Worm (Caenorhabditis elegans): Measurements from ENCODE around the gene ptp-1.
A peak's percentile ranks its signal among the peaks of the same experiment; 100 is the strongest.

Gene ptp-1

DNA sequence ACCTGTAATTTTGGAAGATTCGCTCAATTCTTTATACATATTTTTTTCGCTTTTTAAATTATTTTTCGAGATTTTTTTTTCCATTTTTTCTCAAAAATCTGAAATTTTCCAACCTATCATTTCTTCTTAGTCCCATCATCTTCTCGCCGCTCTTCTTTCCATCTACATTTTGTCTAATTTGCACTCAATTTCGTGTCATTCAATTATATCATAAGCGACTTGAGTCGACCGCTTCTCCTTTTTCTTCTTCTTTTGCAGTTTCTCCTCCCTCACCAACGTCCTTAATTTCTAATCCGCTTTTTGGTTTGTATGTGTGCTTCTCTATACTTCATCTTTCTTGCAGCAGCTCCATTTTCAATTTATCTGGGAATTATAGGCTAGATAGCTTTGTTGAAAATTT, 2.3 kb upstream of the ptp-1 start:
- TF ChIP-seq C16A3.4 (tag; optimal IDR thresholded peaks at IDR 0.05) (no peak), nhr-237 (tag; optimal IDR thresholded peaks at IDR 0.05) (no peak), C04F5.9 (tag; optimal IDR thresholded peaks at IDR 0.05) (no peak), jun-1 (tag; optimal IDR thresholded peaks at IDR 0.05) (no peak), tlp-1 (tag; optimal IDR thresholded peaks at IDR 0.05) (no peak), alr-1 (tag; optimal IDR thresholded peaks at IDR 0.05; ENCODE audit: borderline replicate concordance) (no peak), blmp-1 (tag; optimal IDR thresholded peaks at IDR 0.05) (no peak), dsc-1 (tag; optimal IDR thresholded peaks at IDR 0.05) (no peak), lin-15B (tag; optimal IDR thresholded peaks at IDR 0.05) (no peak), ceh-90 (tag; optimal IDR thresholded peaks at IDR 0.05) (no peak)

ce11 chrIII:3594681-3595080, 4.2 kb downstream of the ptp-1 start:
- no peak for TF ChIP-seq nhr-71 (tag; optimal IDR thresholded peaks at IDR 0.05)
- TF ChIP-seq efl-1 (optimal IDR thresholded peaks at IDR 0.05) = no peak
- TF ChIP-seq efl-1 (GFP tag; optimal IDR thresholded peaks at IDR 0.05 in 1 of 2) = peak in 1 of 2 experiments; percentile 48
- TF ChIP-seq ces-1 (GFP tag; optimal IDR thresholded peaks at IDR 0.05) = no peak

ce11 chrIII:3601271-3601670, 10.7 kb downstream of the ptp-1 start:
- peak in 1 of 2 experiments; percentile 10 for TF ChIP-seq efl-1 (optimal IDR thresholded peaks at IDR 0.05)
- peak in 1 of 2 experiments; percentile 90 for TF ChIP-seq efl-1 (GFP tag; optimal IDR thresholded peaks at IDR 0.05 in 1 of 2)
- no peak for TF ChIP-seq sox-4 (tag; optimal IDR thresholded peaks at IDR 0.05)
- TF ChIP-seq unc-30 (tag; optimal IDR thresholded peaks at IDR 0.05) = no peak
- TF ChIP-seq F16B12.6 (tag; optimal IDR thresholded peaks at IDR 0.05) = no peak
- TF ChIP-seq alr-1 (tag; optimal IDR thresholded peaks at IDR 0.05; ENCODE audit: borderline replicate concordance) = no peak
- no peak for TF ChIP-seq ama-1 (optimal IDR thresholded peaks at IDR 0.05)
- TF ChIP-seq hlh-4 (tag; optimal IDR thresholded peaks at IDR 0.05) = no peak
- no peak for TF ChIP-seq nhr-28 (tag; optimal IDR thresholded peaks at IDR 0.05)
- TF ChIP-seq nhr-237 (tag; optimal IDR thresholded peaks at IDR 0.05) = no peak
- no peak for TF ChIP-seq aly-2 (tag; optimal IDR thresholded peaks at IDR 0.05)
- TF ChIP-seq nhr-71 (tag; optimal IDR thresholded peaks at IDR 0.05) = peak; percentile 55
- peak; percentile 41 for TF ChIP-seq snu-23 (GFP tag; optimal IDR thresholded peaks at IDR 0.05)
- TF ChIP-seq nhr-19 (GFP tag; conservative IDR thresholded peaks at IDR 0.05) = peak; percentile 21; the same call in 1 of the 2 replicates
- TF ChIP-seq tbx-2 (tag; optimal IDR thresholded peaks at IDR 0.05) = peak; percentile 4
- TF ChIP-seq ceh-90 (tag; optimal IDR thresholded peaks at IDR 0.05) = no peak
- TF ChIP-seq jun-1 (tag; optimal IDR thresholded peaks at IDR 0.05) = no peak
- TF ChIP-seq nhr-20 (tag; optimal IDR thresholded peaks at IDR 0.05) = no peak
- TF ChIP-seq swsn-7 (tag; optimal IDR thresholded peaks at IDR 0.05) = no peak
- peak in 1 of 2 experiments; percentile 1 for TF ChIP-seq mdl-1 (tag; optimal IDR thresholded peaks at IDR 0.05)
- TF ChIP-seq unc-130 (tag; optimal IDR thresholded peaks at IDR 0.05) = no peak
- TF ChIP-seq lin-14 (GFP tag; optimal IDR thresholded peaks at IDR 0.05) = peak; percentile 73
- peak; percentile 23 for TF ChIP-seq pag-3 (tag; optimal IDR thresholded peaks at IDR 0.05; ENCODE audit: borderline replicate concordance, insufficient read depth)
- TF ChIP-seq rnt-1 (tag; optimal IDR thresholded peaks at IDR 0.05) = peak; percentile 54
- no peak for TF ChIP-seq aha-1 (tag; optimal IDR thresholded peaks at IDR 0.05)
- peak; percentile 15 to 24 for TF ChIP-seq lsy-2 (tag; optimal IDR thresholded peaks at IDR 0.05)

- no peak for TF ChIP-seq unc-62 (GFP tag; optimal IDR thresholded peaks at IDR 0.05)
- no peak for TF ChIP-seq ets-5 (GFP tag; IDR thresholded peaks at IDR 0.05)
- no peak for TF ChIP-seq alr-1 (tag; optimal IDR thresholded peaks at IDR 0.05; ENCODE audit: borderline replicate concordance)
- no peak for TF ChIP-seq nhr-11 (tag; optimal IDR thresholded peaks at IDR 0.05)
- TF ChIP-seq tlp-1 (tag; optimal IDR thresholded peaks at IDR 0.05) = no peak
- TF ChIP-seq mab-9 (GFP tag; IDR thresholded peaks at IDR 0.05) = no peak
- TF ChIP-seq unc-86 (tag; optimal IDR thresholded peaks at IDR 0.05) = no peak
- no peak for TF ChIP-seq efl-3 (GFP tag; optimal IDR thresholded peaks at IDR 0.05)
- TF ChIP-seq lin-14 (GFP tag; optimal IDR thresholded peaks at IDR 0.05) = no peak
- TF ChIP-seq F16B12.6 (tag; optimal IDR thresholded peaks at IDR 0.05) = no peak
- no peak for TF ChIP-seq mef-2 (tag; optimal IDR thresholded peaks at IDR 0.05)
- TF ChIP-seq C16A3.4 (tag; optimal IDR thresholded peaks at IDR 0.05) = no peak
- TF ChIP-seq Y116A8C.19 (tag; optimal IDR thresholded peaks at IDR 0.05; ENCODE audit: borderline replicate concordance) = no peak
Observed at ce11 chrIII:3605681-3606080, 15.2 kb downstream of the ptp-1 start.

Measured in whole organism, L1 larva.